Worm (Caenorhabditis elegans): ENCODE data around the gene M28.4.

M28.4 gene

DNA sequence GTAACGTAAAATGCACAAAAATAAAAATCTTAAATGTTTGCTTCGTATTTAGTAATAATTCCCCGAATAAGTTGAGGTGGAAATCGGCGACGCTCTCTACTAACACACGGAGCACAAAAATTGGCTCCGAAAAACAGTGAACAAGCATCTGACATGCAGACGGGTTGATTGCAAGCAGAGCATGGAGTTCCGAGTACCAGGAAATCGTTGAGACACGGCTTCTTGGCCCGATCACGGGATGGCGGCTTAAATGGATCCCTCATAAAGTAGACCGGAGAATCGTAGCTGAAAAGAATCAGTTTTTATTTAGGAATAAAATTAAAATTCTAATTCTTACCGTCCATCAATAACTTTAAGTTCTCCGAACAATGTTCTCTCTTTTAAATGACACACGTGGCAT is 18.8 kb downstream of the M28.4 start:
- TF ChIP-seq ztf-16 (tag; optimal IDR thresholded peaks at IDR 0.05), result no peak
- TF ChIP-seq ahr-1 (tag; optimal IDR thresholded peaks at IDR 0.05), result no peak
- no peak for TF ChIP-seq ref-2 (tag; optimal IDR thresholded peaks at IDR 0.05)
- no peak for TF ChIP-seq nfya-1 (tag; optimal IDR thresholded peaks at IDR 0.05)
- TF ChIP-seq hlh-13 (GFP tag; optimal IDR thresholded peaks at IDR 0.05), result no peak
- no peak for TF ChIP-seq hlh-6 (tag; optimal IDR thresholded peaks at IDR 0.05)
- no peak for TF ChIP-seq npax-4 (tag; optimal IDR thresholded peaks at IDR 0.05)
- no peak for TF ChIP-seq pag-3 (tag; optimal IDR thresholded peaks at IDR 0.05; ENCODE audit: borderline replicate concordance)
- no peak for TF ChIP-seq tbx-7 (tag; optimal IDR thresholded peaks at IDR 0.05)
- TF ChIP-seq ceh-18 (tag; optimal IDR thresholded peaks at IDR 0.05), result no peak
- no peak for TF ChIP-seq mec-3 (tag; optimal IDR thresholded peaks at IDR 0.05; ENCODE audit: borderline replicate concordance)
- no peak for TF ChIP-seq ceh-9 (tag; optimal IDR thresholded peaks at IDR 0.05)
- no peak for TF ChIP-seq elt-4 (tag; optimal IDR thresholded peaks at IDR 0.05)

DNA sequence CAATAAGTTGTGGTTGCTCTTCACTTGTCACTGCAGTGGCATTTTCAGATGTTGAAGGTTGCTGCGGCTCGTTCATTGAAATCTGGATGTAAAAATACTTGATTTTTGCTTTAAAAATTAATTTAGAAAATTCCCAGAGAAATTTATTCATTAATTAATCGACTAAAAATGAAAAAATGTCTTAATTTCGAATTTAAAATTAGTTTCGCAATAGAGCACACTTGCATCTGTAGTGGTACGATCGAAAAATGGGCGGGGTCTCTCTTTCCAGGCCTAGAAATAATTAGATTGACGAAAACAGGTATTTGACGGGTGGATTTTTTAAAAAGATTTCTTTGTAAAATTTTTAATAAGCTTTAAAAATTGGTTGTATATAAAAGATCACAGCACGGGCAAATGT is 19.2 kb downstream of the M28.4 start, which contains the start of gene D2089.8:
D2089.8 (minus strand) TSS at position 84 of the 400 bp plus-strand sequence.
- TF ChIP-seq pax-1 (tag; optimal IDR thresholded peaks at IDR 0.05), result no peak
- TF ChIP-seq C38D4.7 (GFP tag; optimal IDR thresholded peaks at IDR 0.05), result no peak
- TF ChIP-seq nhr-232 (tag; optimal IDR thresholded peaks at IDR 0.05), result no peak
- no peak for TF ChIP-seq fkh-6 (tag; optimal IDR thresholded peaks at IDR 0.05)
- peak; percentile 4 for TF ChIP-seq ceh-48 (tag; optimal IDR thresholded peaks at IDR 0.05)
- no peak for TF ChIP-seq che-1 (tag; optimal IDR thresholded peaks at IDR 0.05)
- TF ChIP-seq unc-42 (tag; optimal IDR thresholded peaks at IDR 0.05), result peak; percentile 43
- no peak for TF ChIP-seq odd-2 (tag; optimal IDR thresholded peaks at IDR 0.05)
- peak; percentile 34 for TF ChIP-seq ceh-14 (tag; optimal IDR thresholded peaks at IDR 0.05)

DNA sequence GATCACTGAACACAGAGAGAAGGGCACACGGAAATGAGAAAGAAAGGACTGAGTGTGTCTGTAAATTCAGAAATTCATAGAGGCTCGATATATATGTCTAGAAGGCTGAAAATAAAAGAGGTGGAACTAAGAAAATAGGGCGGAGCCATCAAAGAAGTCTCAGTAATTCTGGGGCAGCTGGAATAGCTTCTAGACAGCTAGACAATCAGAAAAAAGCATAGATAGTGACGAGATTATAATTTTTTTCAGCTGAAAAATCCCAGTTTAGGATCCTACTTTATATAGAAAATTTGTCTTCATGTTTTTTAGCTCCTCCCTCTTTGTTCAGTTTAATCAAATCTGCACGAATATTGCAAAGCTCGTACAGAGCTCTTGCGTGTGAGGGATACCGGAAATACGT is 21.5 kb downstream of the M28.4 start, which contains the start of gene D2089.3:
D2089.3 (minus strand) TSS at position 101 of the 400 bp plus-strand sequence.
- TF ChIP-seq ceh-9 (tag; optimal IDR thresholded peaks at IDR 0.05), result no peak
- no peak for TF ChIP-seq ceh-45 (GFP tag; IDR thresholded peaks at IDR 0.05)
- TF ChIP-seq ceh-34 (tag; optimal IDR thresholded peaks at IDR 0.05), result no peak
- no peak for TF ChIP-seq syd-9 (tag; optimal IDR thresholded peaks at IDR 0.05)
- TF ChIP-seq pag-3 (tag; optimal IDR thresholded peaks at IDR 0.05; ENCODE audit: borderline replicate concordance), result no peak
- no peak for TF ChIP-seq lin-11 (tag; optimal IDR thresholded peaks at IDR 0.05)
- no peak for TF ChIP-seq F13H6.1 (tag; optimal IDR thresholded peaks at IDR 0.05)
- no peak for TF ChIP-seq unc-55 (GFP tag; optimal IDR thresholded peaks at IDR 0.05)
- TF ChIP-seq dmd-4 (tag; optimal IDR thresholded peaks at IDR 0.05; ENCODE audit: borderline replicate concordance), result no peak
- no peak for TF ChIP-seq C08G9.2 (tag; optimal IDR thresholded peaks at IDR 0.05)
- TF ChIP-seq zip-5 (tag; optimal IDR thresholded peaks at IDR 0.05), result no peak
- no peak for TF ChIP-seq tbx-2 (tag; optimal IDR thresholded peaks at IDR 0.05)
- TF ChIP-seq hlh-13 (GFP tag; optimal IDR thresholded peaks at IDR 0.05), result no peak
- TF ChIP-seq ceh-22 (tag; optimal IDR thresholded peaks at IDR 0.05), result no peak

DNA sequence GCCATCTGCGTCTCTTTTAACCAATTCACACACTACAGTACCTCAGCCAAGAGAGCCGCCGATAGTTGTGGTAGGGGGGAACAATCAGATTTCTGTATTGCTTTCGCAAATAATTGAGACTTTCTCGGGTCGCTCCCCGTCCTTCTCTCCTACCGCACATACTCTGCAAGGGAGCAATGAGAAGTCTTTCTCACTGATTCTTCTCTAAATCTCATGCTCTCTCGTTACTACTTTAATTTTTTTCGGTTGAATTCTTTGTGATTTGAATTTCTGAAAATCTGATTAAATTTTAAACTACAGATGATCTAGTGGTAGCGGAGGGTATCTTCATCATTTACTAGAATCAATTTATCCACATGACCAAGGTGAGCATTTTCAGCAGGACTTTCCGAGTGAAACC is 31.8 kb downstream of the M28.4 start, which contains the start of gene ptb-1:
ptb-1 (plus strand) TSS at position 301 of the 400 bp plus-strand sequence.
- TF ChIP-seq npax-4 (tag; optimal IDR thresholded peaks at IDR 0.05) (no peak), ceh-45 (GFP tag; IDR thresholded peaks at IDR 0.05) (no peak)

DNA sequence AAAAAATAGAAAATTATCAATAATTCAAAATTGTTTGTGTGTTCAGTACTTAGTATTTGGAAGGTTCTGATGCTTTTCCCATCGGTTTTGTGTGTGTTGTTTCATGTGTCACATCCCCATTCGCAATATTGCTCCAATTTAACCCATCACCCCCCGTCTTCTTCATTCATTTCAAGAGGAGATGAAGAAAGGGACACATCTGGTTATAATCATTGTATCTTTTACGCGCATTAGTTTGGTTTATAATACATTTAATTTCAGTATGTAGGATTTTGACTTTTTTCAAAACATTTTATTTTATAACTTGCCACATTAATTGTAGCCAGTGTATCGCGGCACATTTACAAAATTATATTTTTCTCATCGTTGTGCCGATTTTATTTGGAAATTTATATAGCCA is 36.6 kb downstream of the M28.4 start:
- TF ChIP-seq ceh-9 (tag; optimal IDR thresholded peaks at IDR 0.05), result no peak
- TF ChIP-seq ceh-45 (GFP tag; IDR thresholded peaks at IDR 0.05), result no peak
- TF ChIP-seq fkh-6 (tag; optimal IDR thresholded peaks at IDR 0.05), result no peak
- no peak for TF ChIP-seq unc-3 (GFP tag; conservative IDR thresholded peaks at IDR 0.05)
- no peak for TF ChIP-seq unc-3 (tag; optimal IDR thresholded peaks at IDR 0.05)
- TF ChIP-seq ceh-48 (tag; optimal IDR thresholded peaks at IDR 0.05), result no peak
- no peak for TF ChIP-seq ceh-30 (tag; optimal IDR thresholded peaks at IDR 0.05)
- no peak for TF ChIP-seq elt-4 (tag; optimal IDR thresholded peaks at IDR 0.05)
- TF ChIP-seq mec-3 (tag; optimal IDR thresholded peaks at IDR 0.05; ENCODE audit: borderline replicate concordance), result no peak
- TF ChIP-seq T23F11.4 (GFP tag; optimal IDR thresholded peaks at IDR 0.05), result no peak
- TF ChIP-seq ceh-22 (tag; optimal IDR thresholded peaks at IDR 0.05), result no peak
- TF ChIP-seq sox-2 (GFP tag; IDR thresholded peaks at IDR 0.05), result no peak
- TF ChIP-seq madf-2 (tag; optimal IDR thresholded peaks at IDR 0.05), result no peak
- TF ChIP-seq pros-1 (tag; optimal IDR thresholded peaks at IDR 0.05), result no peak
